Worm (Caenorhabditis elegans) whole organism, L4 larva: Measurements from ENCODE around the gene grl-29.
A peak's percentile ranks its signal among the peaks of the same experiment; 100 is the strongest.

Experiments
- F37D6.2 ChIP-seq: sonication (generic microtip); optimal IDR thresholded peaks from 2 replicates; lab custom pipeline; 2016; ENCODE audit warnings: mild to moderate bottlenecking, missing genetic modification characterization, missing compliant biosample characterization
- F49E8.2 ChIP-seq: sonication (generic microtip); optimal IDR thresholded peaks from 2 replicates; lab custom pipeline; 2016; ENCODE audit warnings: missing compliant biosample characterization, mild to moderate bottlenecking, missing genetic modification characterization, borderline replicate concordance
- Y5F2A.4 ChIP-seq: fragments of 200-800 bp; sonication (Bioruptor generic); optimal IDR thresholded peaks from 2 replicates; lab custom pipeline; 2018; ENCODE audit warnings: mild to moderate bottlenecking, missing genetic modification characterization, missing compliant biosample characterization
- aha-1 ChIP-seq: fragments of 150-350 bp; peaks from one replicate; lab custom pipeline; 2014; ENCODE audit warnings: missing biosample characterization, missing genetic modification characterization
- arid-1 ChIP-seq: fragments of 200-800 bp; sonication (Bioruptor generic); conservative IDR thresholded peaks from 2 replicates; pipeline ENCODE4 v1.3.6; 2022; ENCODE audit warnings: missing genetic modification reagents, missing genetic modification characterization, missing compliant biosample characterization
- ceh-32 ChIP-seq: sonication (generic microtip); optimal IDR thresholded peaks from 2 replicates; lab custom pipeline; 2016; ENCODE audit warnings: mild to moderate bottlenecking, missing genetic modification characterization, missing compliant biosample characterization; ENCODE audit not compliant: poor library complexity
- ceh-44 ChIP-seq: fragments of 200-800 bp; sonication (Bioruptor generic); IDR thresholded peaks from 2 replicates; pipeline ENCODE4 v1.3.6; 2022; ENCODE audit warnings: missing genetic modification reagents, missing genetic modification characterization, missing compliant biosample characterization
- ceh-82 ChIP-seq: sonication (generic microtip); optimal IDR thresholded peaks from 2 replicates; lab custom pipeline; 2017; ENCODE audit warnings: missing biosample characterization, missing genetic modification characterization
- daf-12 ChIP-seq: fragments of 150-350 bp; optimal IDR thresholded peaks from 2 replicates; lab custom pipeline; 2014; ENCODE audit warnings: missing biosample characterization, missing genetic modification reagents, missing genetic modification characterization
- daf-19 ChIP-seq: fragments of 200-800 bp; sonication (Bioruptor generic); conservative IDR thresholded peaks from 2 replicates; pipeline ENCODE4 v1.3.6; 2022; ENCODE audit warnings: missing genetic modification characterization, missing compliant biosample characterization
- daf-8 ChIP-seq: fragments of 200-800 bp; sonication (Bioruptor generic); IDR thresholded peaks from 2 replicates; pipeline ENCODE4 v1.3.6; 2022; ENCODE audit warnings: missing genetic modification characterization, missing compliant biosample characterization
- dmd-8 ChIP-seq: fragments of 200-800 bp; sonication (Bioruptor generic); IDR thresholded peaks from 2 replicates; pipeline ENCODE4 v1.3.6; 2022; ENCODE audit warnings: missing genetic modification characterization, missing compliant biosample characterization
- dpl-1 ChIP-seq: fragments of 150-350 bp; optimal IDR thresholded peaks from 2 replicates; lab custom pipeline; 2014; ENCODE audit warnings: missing biosample characterization, missing genetic modification reagents, missing genetic modification characterization
- duxl-1 ChIP-seq: sonication (generic microtip); optimal IDR thresholded peaks from 2 replicates; lab custom pipeline; 2016; ENCODE audit warnings: mild to moderate bottlenecking, missing genetic modification characterization, moderate library complexity, missing compliant biosample characterization; ENCODE audit not compliant: poor library complexity
- egl-27 ChIP-seq: sonication (generic microtip); optimal IDR thresholded peaks from 3 replicates; lab custom pipeline; 2017; ENCODE audit warnings: missing biosample characterization, missing genetic modification reagents, missing genetic modification characterization
- egl-43 ChIP-seq: fragments of 200-800 bp; sonication (Bioruptor generic); IDR thresholded peaks from 2 replicates; pipeline ENCODE4 v1.3.6; 2022; ENCODE audit warnings: missing genetic modification reagents, missing genetic modification characterization, missing compliant biosample characterization
- hlh-30 ChIP-seq: sonication (generic microtip); optimal IDR thresholded peaks from 2 replicates; lab custom pipeline; 2017; ENCODE audit warnings: antibody characterized with exemption, mild to moderate bottlenecking, missing genetic modification characterization, missing compliant biosample characterization; ENCODE audit not compliant: insufficient read depth
- hmg-1.1 ChIP-seq: fragments of 200-800 bp; sonication (Bioruptor generic); IDR thresholded peaks from 2 replicates; pipeline ENCODE4 v1.3.6; 2022; ENCODE audit warnings: missing genetic modification reagents, missing genetic modification characterization, missing compliant biosample characterization
- lin-13 ChIP-seq: fragments of 150-350 bp; optimal IDR thresholded peaks from 2 replicates; lab custom pipeline; 2014; ENCODE audit warnings: missing biosample characterization, missing genetic modification reagents, missing genetic modification characterization
- lin-39 ChIP-seq: fragments of 150-350 bp; optimal IDR thresholded peaks from 2 replicates; lab custom pipeline; 2014; ENCODE audit warnings: missing biosample characterization, missing genetic modification reagents, missing genetic modification characterization
- lsy-2 ChIP-seq, 2 experiments: fragments of 150-350 bp in 1 of 2; sonication (generic microtip) in 1 of 2; optimal IDR thresholded peaks; 2 replicates each; lab custom pipeline; 2014 to 2017; ENCODE audit warnings: missing biosample characterization in 2 of 2, missing genetic modification characterization in 2 of 2
- mxl-2 ChIP-seq: fragments of 200-800 bp; sonication (Bioruptor generic); conservative IDR thresholded peaks from 2 replicates; pipeline ENCODE4 v1.3.6; 2022; ENCODE audit warnings: missing genetic modification reagents, missing genetic modification characterization, missing compliant biosample characterization
- nhr-25 ChIP-seq: sonication (generic microtip); optimal IDR thresholded peaks from 2 replicates; lab custom pipeline; 2017; ENCODE audit warnings: missing genetic modification characterization, mild to moderate bottlenecking, missing compliant biosample characterization, antibody characterized with exemption, moderate library complexity, borderline replicate concordance; ENCODE audit not compliant: insufficient read depth
- nhr-41 ChIP-seq: fragments of 200-800 bp; sonication (Bioruptor generic); IDR thresholded peaks from 2 replicates; pipeline ENCODE4 v1.3.6; 2022; ENCODE audit warnings: missing genetic modification reagents, missing genetic modification characterization, missing compliant biosample characterization
- nhr-6 ChIP-seq: fragments of 150-350 bp; optimal IDR thresholded peaks from 2 replicates; lab custom pipeline; 2014; ENCODE audit warnings: missing biosample characterization, missing genetic modification characterization
- nhr-76 ChIP-seq: fragments of 150-350 bp; optimal IDR thresholded peaks from 2 replicates; lab custom pipeline; 2014; ENCODE audit warnings: missing biosample characterization, missing genetic modification characterization
- pha-4 ChIP-seq, 2 experiments: fragments of 150-350 bp in 1 of 2; fragments of 200-800 bp in 1 of 2; sonication (Bioruptor generic) in 1 of 2; IDR thresholded peaks in 1 of 2; optimal IDR thresholded peaks in 1 of 2; 2 replicates each; pipeline versions ENCODE4 v1.3.6 to Lab custom; 2014 to 2022; ENCODE audit warnings: missing genetic modification characterization in 2 of 2, missing genetic modification reagents in 2 of 2, missing biosample characterization in 1 of 2, missing compliant biosample characterization in 1 of 2
- saeg-2 ChIP-seq: fragments of 200-800 bp; sonication (Bioruptor generic); IDR thresholded peaks from 2 replicates; pipeline ENCODE4 v1.3.6; 2022; ENCODE audit warnings: missing genetic modification reagents, missing genetic modification characterization, missing compliant biosample characterization
- skn-1 ChIP-seq: fragments of 150-350 bp; optimal IDR thresholded peaks from 2 replicates; lab custom pipeline; 2014; ENCODE audit warnings: missing biosample characterization, missing genetic modification characterization
- tag-97 ChIP-seq: fragments of 200-800 bp; sonication (Bioruptor generic); IDR thresholded peaks from 2 replicates; pipeline ENCODE4 v1.3.6; 2022; ENCODE audit warnings: missing genetic modification characterization, missing compliant biosample characterization
- zfp-2 ChIP-seq: sonication (generic microtip); optimal IDR thresholded peaks from 2 replicates; lab custom pipeline; 2016; ENCODE audit warnings: mild to moderate bottlenecking, missing genetic modification characterization, missing compliant biosample characterization
- zip-11 ChIP-seq: fragments of 200-800 bp; sonication (Bioruptor generic); IDR thresholded peaks from 2 replicates; pipeline ENCODE4 v1.3.6; 2022; ENCODE audit warnings: missing genetic modification characterization, missing compliant biosample characterization

Gene grl-29

ce11 chrV:3541117-3541516 is 13.9 kb downstream of the grl-29 start, which contains the start of gene srbc-67:
Gene srbc-67, minus strand, starts transcription at chrV:3541217.
- TF ChIP-seq aha-1 (tag; lab: Kevin White, UChicago), result peak; percentile 29
- TF ChIP-seq dmd-8 (GFP tag; lab: Robert Waterston, UW), result no peak
- no peak for TF ChIP-seq daf-8 (GFP tag; lab: Robert Waterston, UW)

- no peak for TF ChIP-seq nhr-76 (tag; lab: Kevin White, UChicago)
- TF ChIP-seq egl-27 (tag; lab: Kevin White, UChicago), result no peak
- TF ChIP-seq saeg-2 (GFP tag; lab: Robert Waterston, UW), result no peak
- no peak for TF ChIP-seq daf-12 (tag; lab: Kevin White, UChicago)
- TF ChIP-seq hlh-30 (tag; lab: Kevin White, UChicago), result no peak
- no peak for TF ChIP-seq nhr-25
- TF ChIP-seq ceh-44 (GFP tag; lab: Robert Waterston, UW), result no peak
- TF ChIP-seq egl-43, result no peak
Observed at ce11 chrV:3538307-3538706, 16.7 kb downstream of the grl-29 start, which contains the start of gene nhr-93. Gene nhr-93, minus strand, starts transcription at chrV:3538407.

ce11 chrV:3535260-3535659 is 19.8 kb downstream of the grl-29 start, which contains the start of gene nhr-221:
Gene nhr-221, minus strand, starts transcription at chrV:3535360.
- no peak for TF ChIP-seq F37D6.2 (tag; lab: Kevin White, UChicago)
- no peak for TF ChIP-seq Y5F2A.4

- TF ChIP-seq tag-97 (GFP tag; lab: Robert Waterston, UW), result no peak
- TF ChIP-seq hmg-1.1 (GFP tag; lab: Robert Waterston, UW), result no peak
- TF ChIP-seq lin-39 (tag; lab: Kevin White, UChicago), result no peak
- no peak for TF ChIP-seq nhr-6 (tag; lab: Kevin White, UChicago)
- no peak for TF ChIP-seq lin-13 (GFP tag; lab: Kevin White, UChicago)
Observed at ce11 chrV:3530403-3530802, 24.6 kb downstream of the grl-29 start, which contains the start of gene srbc-66. Gene srbc-66, plus strand, starts transcription at chrV:3530703.

- TF ChIP-seq arid-1 (GFP tag; lab: Robert Waterston, UW) (no peak), mxl-2 (no peak), ceh-82 (tag; lab: Kevin White, UChicago) (no peak), daf-19 (no peak), lsy-2 (tag; optimal IDR thresholded peaks at IDR 0.05; lab: Kevin White, UChicago) (no peak), duxl-1 (tag; lab: Kevin White, UChicago) (no peak), dpl-1 (GFP tag; lab: Kevin White, UChicago) (no peak), ceh-32 (tag; lab: Kevin White, UChicago) (no peak), nhr-41 (GFP tag; lab: Robert Waterston, UW) (no peak), skn-1 (no peak), zfp-2 (no peak), F49E8.2 (tag; lab: Kevin White, UChicago) (no peak), zip-11 (GFP tag; lab: Robert Waterston, UW) (no peak), pha-4 (GFP tag; IDR thresholded peaks at IDR 0.05; lab: Robert Waterston, UW) (no peak), pha-4 (tag; optimal IDR thresholded peaks at IDR 0.05; lab: Kevin White, UChicago) (no peak)
Observed at ce11 chrV:3526882-3527281, 28.2 kb downstream of the grl-29 start, which contains the start of gene str-260. Gene str-260, plus strand, starts transcription at chrV:3527182.
